Worm (Caenorhabditis elegans) whole organism, L2 larva: Measurements from ENCODE around the gene mai-2.
A peak's percentile ranks its signal among the peaks of the same experiment; 100 is the strongest.

Experiments used
- C34F6.9 ChIP-seq: fragments of 150-350 bp; optimal IDR thresholded peaks from 2 replicates; lab custom pipeline; 2014; ENCODE audit warnings: missing biosample characterization, missing genetic modification characterization
- R02D3.7 ChIP-seq: fragments of 150-350 bp; optimal IDR thresholded peaks from 2 replicates; lab custom pipeline; 2014; ENCODE audit warnings: missing biosample characterization, missing genetic modification characterization
- ZK546.5 ChIP-seq: sonication (generic microtip); optimal IDR thresholded peaks from 2 replicates; lab custom pipeline; 2017; ENCODE audit warnings: missing biosample characterization, missing genetic modification characterization
- alr-1 ChIP-seq: fragments of 150-350 bp; optimal IDR thresholded peaks from 2 replicates; lab custom pipeline; 2014; ENCODE audit warnings: missing biosample characterization, missing genetic modification characterization
- aly-2 ChIP-seq: fragments of 150-350 bp; optimal IDR thresholded peaks from 2 replicates; lab custom pipeline; 2014; ENCODE audit warnings: missing biosample characterization, missing genetic modification characterization
- blmp-1 ChIP-seq: sonication (generic microtip); optimal IDR thresholded peaks from 2 replicates; lab custom pipeline; 2017; ENCODE audit warnings: missing genetic modification characterization, mild to moderate bottlenecking, missing compliant biosample characterization, antibody characterized with exemption, moderate library complexity; ENCODE audit not compliant: insufficient read depth
- ceh-82 ChIP-seq: fragments of 150-350 bp; optimal IDR thresholded peaks from 2 replicates; lab custom pipeline; 2014; ENCODE audit warnings: missing biosample characterization, missing genetic modification characterization
- crh-2 ChIP-seq: sonication (generic microtip); optimal IDR thresholded peaks from 2 replicates; lab custom pipeline; 2017; ENCODE audit warnings: missing biosample characterization, missing genetic modification characterization
- dmd-4 ChIP-seq: sonication (generic microtip); optimal IDR thresholded peaks from 2 replicates; lab custom pipeline; 2017; ENCODE audit warnings: missing biosample characterization, missing genetic modification characterization
- fos-1 ChIP-seq: fragments of 150-350 bp; optimal IDR thresholded peaks from 2 replicates; lab custom pipeline; 2014; ENCODE audit warnings: missing biosample characterization, missing genetic modification characterization
- gmeb-1 ChIP-seq: fragments of 150-350 bp; optimal IDR thresholded peaks from 2 replicates; lab custom pipeline; 2014; ENCODE audit warnings: missing biosample characterization, missing genetic modification characterization
- lin-13 ChIP-seq: fragments of 150-350 bp; optimal IDR thresholded peaks from 2 replicates; lab custom pipeline; 2014; ENCODE audit warnings: missing biosample characterization, missing genetic modification reagents, missing genetic modification characterization
- lsy-2 ChIP-seq, 2 experiments: fragments of 150-350 bp in 1 of 2; sonication (generic microtip) in 1 of 2; optimal IDR thresholded peaks; 2 replicates each; lab custom pipeline; 2014 to 2017; ENCODE audit warnings: missing biosample characterization in 2 of 2, missing genetic modification characterization in 2 of 2
- mbf-1 ChIP-seq: sonication (generic microtip); optimal IDR thresholded peaks from 2 replicates; lab custom pipeline; 2017; ENCODE audit warnings: missing biosample characterization, missing genetic modification characterization
- mdl-1 ChIP-seq, 2 experiments: fragments of 150-350 bp in 1 of 2; sonication (generic microtip) in 1 of 2; optimal IDR thresholded peaks; 2 replicates each; lab custom pipeline; 2017; ENCODE audit warnings: missing biosample characterization in 2 of 2, missing genetic modification characterization in 2 of 2
- nhr-10 ChIP-seq: sonication (generic microtip); optimal IDR thresholded peaks from 2 replicates; lab custom pipeline; 2017; ENCODE audit warnings: missing biosample characterization, missing genetic modification characterization
- nhr-21 ChIP-seq: fragments of 150-350 bp; optimal IDR thresholded peaks from 2 replicates; lab custom pipeline; 2014; ENCODE audit warnings: missing biosample characterization, missing genetic modification characterization
- nhr-23 ChIP-seq: fragments of 150-350 bp; optimal IDR thresholded peaks from 2 replicates; lab custom pipeline; 2014; ENCODE audit warnings: missing biosample characterization, missing genetic modification reagents, missing genetic modification characterization
- nhr-237 ChIP-seq: fragments of 150-350 bp; optimal IDR thresholded peaks from 2 replicates; lab custom pipeline; 2014; ENCODE audit warnings: missing biosample characterization, missing genetic modification characterization
- nhr-6 ChIP-seq: fragments of 150-350 bp; optimal IDR thresholded peaks from 2 replicates; lab custom pipeline; 2014; ENCODE audit warnings: missing biosample characterization, missing genetic modification characterization
- peb-1 ChIP-seq: fragments of 150-350 bp; optimal IDR thresholded peaks from 2 replicates; lab custom pipeline; 2014; ENCODE audit warnings: missing biosample characterization, missing genetic modification characterization
- sem-4 ChIP-seq: fragments of 150-350 bp; optimal IDR thresholded peaks from 2 replicates; lab custom pipeline; 2014; ENCODE audit warnings: missing biosample characterization, missing genetic modification reagents, missing genetic modification characterization
- skn-1 ChIP-seq: sonication (generic microtip); optimal IDR thresholded peaks from 2 replicates; lab custom pipeline; 2017; ENCODE audit warnings: missing biosample characterization, missing genetic modification characterization
- sma-3 ChIP-seq: sonication (generic microtip); optimal IDR thresholded peaks from 2 replicates; lab custom pipeline; 2016; ENCODE audit warnings: missing genetic modification reagents, missing genetic modification characterization, missing compliant biosample characterization
- sma-9 ChIP-seq, 2 experiments: fragments of 150-350 bp in 1 of 2; sonication (generic microtip) in 1 of 2; optimal IDR thresholded peaks; 2 replicates each; lab custom pipeline; 2014 to 2016; ENCODE audit warnings: missing genetic modification characterization in 2 of 2, mild to moderate bottlenecking in 1 of 2, missing biosample characterization in 1 of 2, missing compliant biosample characterization in 1 of 2, missing genetic modification reagents in 1 of 2, moderate library complexity in 1 of 2
- snpc-4 ChIP-seq: fragments of 150-350 bp; optimal IDR thresholded peaks from 2 replicates; lab custom pipeline; 2014; ENCODE audit warnings: missing biosample characterization, missing genetic modification characterization
- unc-55 ChIP-seq: fragments of 150-350 bp; sonication (generic microtip); optimal IDR thresholded peaks from 3 replicates; lab custom pipeline; 2014; ENCODE audit warnings: missing biosample characterization, missing genetic modification reagents, missing genetic modification characterization
- zag-1 ChIP-seq: fragments of 150-350 bp; optimal IDR thresholded peaks from 2 replicates; lab custom pipeline; 2014; ENCODE audit warnings: missing biosample characterization, missing genetic modification characterization
- ztf-1 ChIP-seq: fragments of 200-800 bp; sonication (Bioruptor generic); conservative IDR thresholded peaks from 2 replicates; pipeline ENCODE4 v1.3.6; 2022; ENCODE audit warnings: missing genetic modification characterization, missing compliant biosample characterization
- ztf-11 ChIP-seq: sonication (generic microtip); optimal IDR thresholded peaks from 2 replicates; lab custom pipeline; 2017; ENCODE audit warnings: missing biosample characterization, missing genetic modification characterization
- ztf-4 ChIP-seq: fragments of 150-350 bp; optimal IDR thresholded peaks from 2 replicates; lab custom pipeline; 2014; ENCODE audit warnings: missing biosample characterization, missing genetic modification characterization

The mai-2 gene

ce11 chrIV:3363221-3363620 is 22.5 kb upstream of the mai-2 start, which contains the start of gene Y55H10A.2:
Gene Y55H10A.2 (plus strand): TSS chrIV:3363521.
- TF ChIP-seq sma-3 (GFP tag; lab: Kevin White, UChicago): no peak
- TF ChIP-seq nhr-237 (tag; lab: Kevin White, UChicago): no peak
- TF ChIP-seq nhr-10 (tag; lab: Kevin White, UChicago): no peak
- no peak for TF ChIP-seq dmd-4
- TF ChIP-seq nhr-6 (tag; lab: Kevin White, UChicago): no peak
- no peak for TF ChIP-seq sem-4 (tag; lab: Kevin White, UChicago)
- no peak for TF ChIP-seq peb-1 (tag; lab: Kevin White, UChicago)
- TF ChIP-seq ztf-4 (tag; lab: Kevin White, UChicago): no peak
- no peak for TF ChIP-seq nhr-23 (tag; lab: Kevin White, UChicago)
- TF ChIP-seq, all 48 proteins: peak for 0

- TF ChIP-seq aly-2 (tag; lab: Kevin White, UChicago): no peak
- no peak for TF ChIP-seq nhr-10 (tag; lab: Kevin White, UChicago)
- no peak for TF ChIP-seq ZK546.5 (tag; lab: Kevin White, UChicago)
- TF ChIP-seq nhr-237 (tag; lab: Kevin White, UChicago): no peak
- TF ChIP-seq R02D3.7 (tag; lab: Kevin White, UChicago): no peak
- no peak for TF ChIP-seq zag-1
- no peak for TF ChIP-seq nhr-21 (tag; lab: Kevin White, UChicago)
- no peak for TF ChIP-seq dmd-4
- TF ChIP-seq ceh-82: no peak
- no peak for TF ChIP-seq blmp-1 (tag; lab: Kevin White, UChicago)
- no peak for TF ChIP-seq snpc-4 (tag; lab: Kevin White, UChicago)
- TF ChIP-seq, all 48 proteins: peak for 0
Observed at ce11 chrIV:3363784-3364183, 21.9 kb upstream of the mai-2 start.

ce11 chrIV:3368638-3369247 is 17.0 kb upstream of the mai-2 start, which contains the start of gene vha-19:
Gene vha-19 (plus strand): TSS chrIV:3369197.
- TF ChIP-seq ZK546.5 (tag; lab: Kevin White, UChicago) (no peak), crh-2 (tag; lab: Kevin White, UChicago) (peak; percentile 20), aly-2 (tag; lab: Kevin White, UChicago) (no peak), ztf-1 (GFP tag; lab: Robert Waterston, UW) (no peak), mbf-1 (tag; lab: Kevin White, UChicago) (no peak), sma-9 (GFP tag; optimal IDR thresholded peaks at IDR 0.05; lab: Kevin White, UChicago) (no peak), sma-9 (tag; optimal IDR thresholded peaks at IDR 0.05; lab: Kevin White, UChicago) (no peak), lsy-2 (tag; optimal IDR thresholded peaks at IDR 0.05; lab: Kevin White, UChicago) (peak in 1 of 2 experiments; percentile 42), unc-55 (GFP tag; lab: Kevin White, UChicago) (peak; percentile 34), gmeb-1 (tag; lab: Kevin White, UChicago) (no peak), mdl-1 (tag; optimal IDR thresholded peaks at IDR 0.05; lab: Kevin White, UChicago) (no peak), nhr-23 (tag; lab: Kevin White, UChicago) (no peak), ztf-11 (no peak), zag-1 (no peak), fos-1 (tag; lab: Kevin White, UChicago) (peak; percentile 8), C34F6.9 (peak; percentile 11), alr-1 (no peak)

ce11 chrIV:3373370-3373769 is 12.3 kb upstream of the mai-2 start:
- peak; percentile 2 for TF ChIP-seq gmeb-1 (tag; lab: Kevin White, UChicago)
- no peak for TF ChIP-seq lin-13 (GFP tag; lab: Kevin White, UChicago)

ce11 chrIV:3378080-3378804 is 7.5 kb upstream of the mai-2 start, which contains the start of gene otub-4:
Gene otub-4 (minus strand): TSS chrIV:3378130.
- TF ChIP-seq unc-55 (GFP tag; lab: Kevin White, UChicago) (peak; percentile 15), skn-1 (tag; lab: Kevin White, UChicago) (no peak)
